Worm (Caenorhabditis elegans): Measurements from ENCODE around the gene T01E8.8.

T01E8.8 gene

ce11 chrII:10200759-10201158 lies 30.3 kb upstream of the T01E8.8 start, which contains the start of gene arv-1:
Gene arv-1 (minus strand): TSS chrII:10200823.
- TF ChIP-seq ttx-3 (tag; optimal IDR thresholded peaks at IDR 0.05), result no peak
- TF ChIP-seq tbx-2 (tag; optimal IDR thresholded peaks at IDR 0.05), result peak; percentile 81
- peak; percentile 19 for TF ChIP-seq elt-2 (tag; optimal IDR thresholded peaks at IDR 0.05)
- 0 out of 2 replicates have a peak, but pooled peaks have one; percentile 22 for TF ChIP-seq sox-2 (GFP tag; IDR thresholded peaks at IDR 0.05)
- peak; percentile 74 for TF ChIP-seq tbx-7 (tag; optimal IDR thresholded peaks at IDR 0.05)
- no peak for TF ChIP-seq hlh-15 (tag; optimal IDR thresholded peaks at IDR 0.05)
- no peak for TF ChIP-seq unc-3 (GFP tag; conservative IDR thresholded peaks at IDR 0.05)
- TF ChIP-seq unc-3 (tag; optimal IDR thresholded peaks at IDR 0.05), result no peak
- no peak for TF ChIP-seq ceh-18 (tag; optimal IDR thresholded peaks at IDR 0.05)
- peak; percentile 79 for TF ChIP-seq ceh-31 (tag; optimal IDR thresholded peaks at IDR 0.05)
- TF ChIP-seq C08G9.2 (tag; optimal IDR thresholded peaks at IDR 0.05), result peak; percentile 52
- TF ChIP-seq ceh-22 (tag; optimal IDR thresholded peaks at IDR 0.05), result no peak
- no peak for TF ChIP-seq dmd-4 (tag; optimal IDR thresholded peaks at IDR 0.05; ENCODE audit: borderline replicate concordance)
- no peak for TF ChIP-seq syd-9 (tag; optimal IDR thresholded peaks at IDR 0.05)
- TF ChIP-seq zip-5 (tag; optimal IDR thresholded peaks at IDR 0.05), result peak; percentile 54
- peak; percentile 36 for TF ChIP-seq fax-1 (tag; optimal IDR thresholded peaks at IDR 0.05)
- no peak for TF ChIP-seq lin-11 (tag; optimal IDR thresholded peaks at IDR 0.05)
- no peak for TF ChIP-seq sdc-2 (tag; optimal IDR thresholded peaks at IDR 0.05)
- peak; percentile 42 for TF ChIP-seq unc-42 (tag; optimal IDR thresholded peaks at IDR 0.05)
- TF ChIP-seq pqm-1 (tag; optimal IDR thresholded peaks at IDR 0.05), result no peak
- TF ChIP-seq hlh-8 (tag; optimal IDR thresholded peaks at IDR 0.05), result peak; percentile 65
- TF ChIP-seq pag-3 (tag; optimal IDR thresholded peaks at IDR 0.05; ENCODE audit: borderline replicate concordance), result no peak
- no peak for TF ChIP-seq ceh-19 (GFP tag; optimal IDR thresholded peaks at IDR 0.05)
- no peak for TF ChIP-seq hlh-13 (GFP tag; optimal IDR thresholded peaks at IDR 0.05)
- peak; percentile 40 for TF ChIP-seq ceh-14 (tag; optimal IDR thresholded peaks at IDR 0.05)
- peak; percentile 4 for TF ChIP-seq ceh-34 (tag; optimal IDR thresholded peaks at IDR 0.05)
- no peak for TF ChIP-seq nhr-11 (tag; optimal IDR thresholded peaks at IDR 0.05)
- TF ChIP-seq ref-2 (tag; optimal IDR thresholded peaks at IDR 0.05), result peak; percentile 24
- peak; percentile 26 for TF ChIP-seq C38D4.7 (GFP tag; optimal IDR thresholded peaks at IDR 0.05)
- TF ChIP-seq pha-2 (tag; optimal IDR thresholded peaks at IDR 0.05), result peak; percentile 14
- peak; percentile 64 for TF ChIP-seq ceh-2 (tag; optimal IDR thresholded peaks at IDR 0.05)
- TF ChIP-seq elt-4 (tag; optimal IDR thresholded peaks at IDR 0.05), result no peak
- TF ChIP-seq ahr-1 (tag; optimal IDR thresholded peaks at IDR 0.05), result no peak
- TF ChIP-seq ets-4 (tag; optimal IDR thresholded peaks at IDR 0.05), result peak; percentile 70

ce11 chrII:10202275-10202674 lies 28.8 kb upstream of the T01E8.8 start:
- TF ChIP-seq ceh-34 (tag; optimal IDR thresholded peaks at IDR 0.05), result peak; percentile 61
- TF ChIP-seq hlh-15 (tag; optimal IDR thresholded peaks at IDR 0.05), result no peak
- TF ChIP-seq ceh-48 (tag; optimal IDR thresholded peaks at IDR 0.05), result no peak
- TF ChIP-seq npax-4 (tag; optimal IDR thresholded peaks at IDR 0.05), result no peak
- TF ChIP-seq ceh-18 (tag; optimal IDR thresholded peaks at IDR 0.05), result peak; percentile 31
- TF ChIP-seq lin-11 (tag; optimal IDR thresholded peaks at IDR 0.05), result no peak
- no peak for TF ChIP-seq tbx-7 (tag; optimal IDR thresholded peaks at IDR 0.05)
- no peak for TF ChIP-seq hlh-6 (tag; optimal IDR thresholded peaks at IDR 0.05)
- peak; percentile 14 for TF ChIP-seq rnt-1 (tag; optimal IDR thresholded peaks at IDR 0.05)
- TF ChIP-seq dmd-4 (tag; optimal IDR thresholded peaks at IDR 0.05; ENCODE audit: borderline replicate concordance), result no peak
- TF ChIP-seq F13H6.1 (tag; optimal IDR thresholded peaks at IDR 0.05), result no peak
- no peak for TF ChIP-seq C08G9.2 (tag; optimal IDR thresholded peaks at IDR 0.05)
- TF ChIP-seq unc-86 (tag; optimal IDR thresholded peaks at IDR 0.05), result no peak
- TF ChIP-seq fkh-10 (GFP tag; optimal IDR thresholded peaks at IDR 0.05), result no peak
- TF ChIP-seq elt-2 (tag; optimal IDR thresholded peaks at IDR 0.05), result peak; percentile 10
- no peak for TF ChIP-seq ceh-22 (tag; optimal IDR thresholded peaks at IDR 0.05)
- no peak for TF ChIP-seq Y22D7AL.16 (tag; optimal IDR thresholded peaks at IDR 0.05)
- TF ChIP-seq ceh-2 (tag; optimal IDR thresholded peaks at IDR 0.05), result peak; percentile 9
- TF ChIP-seq madf-2 (tag; optimal IDR thresholded peaks at IDR 0.05), result peak; percentile 37
- TF ChIP-seq zip-5 (tag; optimal IDR thresholded peaks at IDR 0.05), result no peak
- peak; percentile 81 for TF ChIP-seq hlh-30 (tag; optimal IDR thresholded peaks at IDR 0.05; ENCODE audit: insufficient read depth)
- TF ChIP-seq ceh-45 (GFP tag; IDR thresholded peaks at IDR 0.05), result no peak
- no peak for TF ChIP-seq ttx-3 (tag; optimal IDR thresholded peaks at IDR 0.05)
- TF ChIP-seq unc-55 (GFP tag; optimal IDR thresholded peaks at IDR 0.05), result peak; percentile 52
- TF ChIP-seq gmeb-2 (tag; optimal IDR thresholded peaks at IDR 0.05), result no peak
- no peak for TF ChIP-seq ceh-9 (tag; optimal IDR thresholded peaks at IDR 0.05)
- peak; percentile 51 for TF ChIP-seq hlh-8 (tag; optimal IDR thresholded peaks at IDR 0.05)
- TF ChIP-seq ceh-19 (GFP tag; optimal IDR thresholded peaks at IDR 0.05), result peak; percentile 70
- TF ChIP-seq pax-1 (tag; optimal IDR thresholded peaks at IDR 0.05), result no peak
- TF ChIP-seq nfya-1 (tag; optimal IDR thresholded peaks at IDR 0.05), result peak; percentile 79
- TF ChIP-seq eyg-1 (tag; optimal IDR thresholded peaks at IDR 0.05), result no peak
- TF ChIP-seq pqm-1 (tag; optimal IDR thresholded peaks at IDR 0.05), result no peak
- TF ChIP-seq unc-42 (tag; optimal IDR thresholded peaks at IDR 0.05), result peak; percentile 59

Data from whole organism, late embryonic.